Worm (Caenorhabditis elegans) whole organism, mixed stage, embryonic: Measurements from ENCODE around the gene F54H5.3.

Source experiments
- blmp-1 ChIP-seq: fragments of 150-350 bp; optimal IDR thresholded peaks from 2 replicates; lab custom pipeline; 2014; ENCODE audit warnings: missing biosample characterization, missing genetic modification characterization
- ceh-43 ChIP-seq: fragments of 200-800 bp; sonication (Bioruptor generic); optimal IDR thresholded peaks from 2 replicates; lab custom pipeline; 2018; ENCODE audit warnings: mild to moderate bottlenecking, missing genetic modification characterization, moderate library complexity, missing compliant biosample characterization
- lin-13 ChIP-seq: fragments of 150-350 bp; optimal IDR thresholded peaks from 2 replicates; lab custom pipeline; 2014; ENCODE audit warnings: missing biosample characterization, missing genetic modification characterization
- lsy-2 ChIP-seq: fragments of 150-350 bp; optimal IDR thresholded peaks from 2 replicates; lab custom pipeline; 2014; ENCODE audit warnings: missing biosample characterization, missing genetic modification characterization
- mep-1 ChIP-seq: fragments of 150-350 bp; optimal IDR thresholded peaks from 2 replicates; lab custom pipeline; 2017; ENCODE audit warnings: missing biosample characterization, missing genetic modification reagents, missing genetic modification characterization, inconsistent platforms
- nhr-12 ChIP-seq: fragments of 150-350 bp; optimal IDR thresholded peaks from 2 replicates; lab custom pipeline; 2014; ENCODE audit warnings: missing biosample characterization, missing genetic modification characterization
- nhr-237 ChIP-seq: fragments of 150-350 bp; optimal IDR thresholded peaks from 2 replicates; lab custom pipeline; 2014; ENCODE audit warnings: missing biosample characterization, missing genetic modification characterization
- pha-4 ChIP-seq: fragments of 150-350 bp; optimal IDR thresholded peaks from 2 replicates; lab custom pipeline; 2018; ENCODE audit warnings: missing biosample characterization, missing genetic modification reagents, missing genetic modification characterization
- sem-2 ChIP-seq: fragments of 200-800 bp; sonication (Bioruptor generic); optimal IDR thresholded peaks from 2 replicates; lab custom pipeline; 2018; ENCODE audit warnings: mild to moderate bottlenecking, missing genetic modification characterization, missing compliant biosample characterization
- unc-120 ChIP-seq: sonication (generic microtip); optimal IDR thresholded peaks from 2 replicates; lab custom pipeline; 2017; ENCODE audit warnings: missing genetic modification characterization, missing compliant biosample characterization; ENCODE audit not compliant: poor library complexity, severe bottlenecking
- unc-39 ChIP-seq: fragments of 150-350 bp; optimal IDR thresholded peaks from 2 replicates; lab custom pipeline; 2014; ENCODE audit warnings: missing biosample characterization, missing genetic modification characterization
- unc-62 ChIP-seq: fragments of 150-350 bp; optimal IDR thresholded peaks from 2 replicates; lab custom pipeline; 2014; ENCODE audit warnings: missing biosample characterization, missing genetic modification reagents, missing genetic modification characterization
- ztf-11 ChIP-seq: fragments of 150-350 bp; optimal IDR thresholded peaks from 2 replicates; lab custom pipeline; 2014; ENCODE audit warnings: missing biosample characterization, missing genetic modification characterization

DNA sequence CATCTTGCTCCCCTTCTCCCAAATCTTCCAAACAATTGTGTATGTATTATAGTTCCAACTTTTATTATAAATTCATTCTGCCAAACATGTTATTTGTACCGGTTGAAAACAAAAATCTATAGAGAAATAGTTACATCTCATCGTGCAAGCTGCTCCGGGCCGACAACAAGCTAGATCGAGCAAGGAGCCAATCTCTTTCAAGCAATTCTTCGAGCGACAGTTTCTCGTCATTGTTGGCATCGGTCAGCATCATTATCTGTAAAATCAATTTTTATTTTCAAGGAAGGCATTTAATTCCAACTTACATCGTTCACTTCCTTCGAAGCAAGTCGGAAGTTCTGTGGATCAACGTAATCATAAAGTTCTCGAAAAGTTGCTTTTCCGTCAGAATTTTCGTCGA, 31.0 kb upstream of the F54H5.3 start:
- TF ChIP-seq unc-62 (GFP tag; lab: Kevin White, UChicago): no peak
- no peak for TF ChIP-seq nhr-12 (tag; lab: Kevin White, UChicago)
- no peak for TF ChIP-seq sem-2 (GFP tag; lab: Kevin White, UChicago)
- TF ChIP-seq unc-120 (tag; lab: Kevin White, UChicago): no peak
- TF ChIP-seq blmp-1 (tag; lab: Kevin White, UChicago): no peak
- TF ChIP-seq unc-39 (tag; lab: Kevin White, UChicago): no peak
- no peak for TF ChIP-seq nhr-237 (tag; lab: Kevin White, UChicago)
- no peak for TF ChIP-seq mep-1
- no peak for TF ChIP-seq lsy-2 (tag; lab: Kevin White, UChicago)
- TF ChIP-seq ceh-43 (GFP tag; lab: Kevin White, UChicago): no peak
- no peak for TF ChIP-seq pha-4
- TF ChIP-seq ztf-11: no peak
- TF ChIP-seq lin-13 (tag; lab: Kevin White, UChicago): no peak
